Worm (Caenorhabditis elegans) whole organism, L3 larva: ENCODE results near the gene gpd-3.

Experiments
- R02D3.7 ChIP-seq: fragments of 150-350 bp; optimal IDR thresholded peaks from 2 replicates; lab custom pipeline; 2014; ENCODE audit warnings: missing biosample characterization, missing genetic modification characterization
- ZK546.5 ChIP-seq: sonication (generic microtip); optimal IDR thresholded peaks from 2 replicates; lab custom pipeline; 2017; ENCODE audit warnings: missing biosample characterization, missing genetic modification characterization
- aly-2 ChIP-seq: fragments of 150-350 bp; optimal IDR thresholded peaks from 2 replicates; lab custom pipeline; 2014; ENCODE audit warnings: missing biosample characterization, missing genetic modification characterization
- ama-1 ChIP-seq: fragments of 150-350 bp; optimal IDR thresholded peaks from 2 replicates; lab custom pipeline; 2018
- ceh-16 ChIP-seq: sonication (generic microtip); optimal IDR thresholded peaks from 2 replicates; lab custom pipeline; 2017; ENCODE audit warnings: missing biosample characterization, missing genetic modification characterization
- ceh-28 ChIP-seq: fragments of 150-350 bp; optimal IDR thresholded peaks from 2 replicates; lab custom pipeline; 2014; ENCODE audit warnings: missing biosample characterization, missing genetic modification reagents, missing genetic modification characterization
- daf-12 ChIP-seq: fragments of 150-350 bp; optimal IDR thresholded peaks from 2 replicates; lab custom pipeline; 2014; ENCODE audit warnings: missing biosample characterization, missing genetic modification reagents, missing genetic modification characterization
- egl-27 ChIP-seq: sonication (generic microtip); optimal IDR thresholded peaks from 4 replicates; lab custom pipeline; 2017; ENCODE audit warnings: missing biosample characterization, missing genetic modification reagents, missing genetic modification characterization
- egl-5 ChIP-seq: fragments of 150-350 bp; optimal IDR thresholded peaks from 2 replicates; lab custom pipeline; 2017; ENCODE audit warnings: missing biosample characterization, missing genetic modification reagents, missing genetic modification characterization, inconsistent platforms
- elt-1 ChIP-seq: fragments of 150-350 bp; optimal IDR thresholded peaks from 2 replicates; lab custom pipeline; 2014; ENCODE audit warnings: missing biosample characterization, missing genetic modification characterization
- elt-2 ChIP-seq: sonication (generic microtip); optimal IDR thresholded peaks from 2 replicates; lab custom pipeline; 2016; ENCODE audit warnings: missing genetic modification reagents, mild to moderate bottlenecking, missing genetic modification characterization, missing compliant biosample characterization
- elt-3 ChIP-seq, 3 experiments: fragments of 150-350 bp in 1 of 3; sonication (generic microtip) in 2 of 3; optimal IDR thresholded peaks; 2 replicates in 2 of 3; 4 replicates in 1 of 3; lab custom pipeline; 2014 to 2017; ENCODE audit warnings: missing biosample characterization in 3 of 3, missing genetic modification characterization in 3 of 3
- eor-1 ChIP-seq, 2 experiments: fragments of 150-350 bp; optimal IDR thresholded peaks; 2 replicates each; lab custom pipeline; 2014 to 2018; ENCODE audit warnings: missing biosample characterization in 2 of 2, missing genetic modification characterization in 2 of 2
- fkh-10 ChIP-seq: sonication (generic microtip); optimal IDR thresholded peaks from 2 replicates; lab custom pipeline; 2017; ENCODE audit warnings: missing biosample characterization, missing genetic modification reagents, missing genetic modification characterization
- fkh-2 ChIP-seq: fragments of 150-350 bp; optimal IDR thresholded peaks from 2 replicates; lab custom pipeline; 2014; ENCODE audit warnings: missing biosample characterization, missing genetic modification reagents, missing genetic modification characterization
- fos-1 ChIP-seq: fragments of 150-350 bp; optimal IDR thresholded peaks from 2 replicates; lab custom pipeline; 2014; ENCODE audit warnings: missing biosample characterization, missing genetic modification characterization
- hmg-11 ChIP-seq: sonication (generic microtip); optimal IDR thresholded peaks from 2 replicates; lab custom pipeline; 2016; ENCODE audit warnings: missing genetic modification characterization, missing compliant biosample characterization
- jun-1 ChIP-seq: fragments of 150-350 bp; optimal IDR thresholded peaks from 2 replicates; lab custom pipeline; 2014; ENCODE audit warnings: missing biosample characterization, missing genetic modification reagents, missing genetic modification characterization
- lin-15B ChIP-seq: fragments of 150-350 bp; optimal IDR thresholded peaks from 2 replicates; lab custom pipeline; 2014; ENCODE audit warnings: missing biosample characterization, missing genetic modification characterization
- lin-39 ChIP-seq: fragments of 150-350 bp; optimal IDR thresholded peaks from 2 replicates; lab custom pipeline; 2018; ENCODE audit warnings: missing biosample characterization, missing genetic modification reagents, missing genetic modification characterization
- lsy-12 ChIP-seq: sonication (generic microtip); optimal IDR thresholded peaks from 2 replicates; lab custom pipeline; 2016; ENCODE audit warnings: mild to moderate bottlenecking, missing genetic modification characterization, missing compliant biosample characterization
- mdl-1 ChIP-seq: fragments of 150-350 bp; optimal IDR thresholded peaks from 2 replicates; lab custom pipeline; 2014; ENCODE audit warnings: missing biosample characterization, missing genetic modification characterization
- nfya-1 ChIP-seq: sonication (generic microtip); optimal IDR thresholded peaks from 2 replicates; lab custom pipeline; 2017; ENCODE audit warnings: missing genetic modification characterization, mild to moderate bottlenecking, missing compliant biosample characterization, antibody characterized with exemption, moderate library complexity; ENCODE audit not compliant: insufficient read depth
- nhr-11 ChIP-seq: fragments of 150-350 bp; optimal IDR thresholded peaks from 2 replicates; lab custom pipeline; 2014; ENCODE audit warnings: missing biosample characterization, missing genetic modification characterization
- nhr-12 ChIP-seq: fragments of 150-350 bp; optimal IDR thresholded peaks from 2 replicates; lab custom pipeline; 2014; ENCODE audit warnings: missing biosample characterization, missing genetic modification characterization
- nhr-23 ChIP-seq: fragments of 150-350 bp; optimal IDR thresholded peaks from 2 replicates; lab custom pipeline; 2014; ENCODE audit warnings: missing biosample characterization, missing genetic modification reagents, missing genetic modification characterization
- nhr-237 ChIP-seq: fragments of 150-350 bp; optimal IDR thresholded peaks from 2 replicates; lab custom pipeline; 2014; ENCODE audit warnings: missing biosample characterization, missing genetic modification characterization
- nhr-25 ChIP-seq: sonication (generic microtip); optimal IDR thresholded peaks from 2 replicates; lab custom pipeline; 2017; ENCODE audit warnings: missing biosample characterization, missing genetic modification characterization
- nhr-28 ChIP-seq: fragments of 150-350 bp; optimal IDR thresholded peaks from 2 replicates; lab custom pipeline; 2014; ENCODE audit warnings: missing biosample characterization, missing genetic modification characterization
- nhr-76 ChIP-seq: fragments of 150-350 bp; sonication (generic microtip); optimal IDR thresholded peaks from 5 replicates; lab custom pipeline; 2014; ENCODE audit warnings: missing biosample characterization, missing genetic modification characterization
- nhr-77 ChIP-seq: fragments of 150-350 bp; optimal IDR thresholded peaks from 2 replicates; lab custom pipeline; 2014; ENCODE audit warnings: missing biosample characterization, missing genetic modification characterization
- pha-4 ChIP-seq: fragments of 150-350 bp; optimal IDR thresholded peaks from 2 replicates; lab custom pipeline; 2014; ENCODE audit warnings: missing biosample characterization, missing genetic modification reagents, missing genetic modification characterization
- pqm-1 ChIP-seq: fragments of 150-350 bp; optimal IDR thresholded peaks from 2 replicates; lab custom pipeline; 2017; ENCODE audit warnings: missing biosample characterization, missing genetic modification characterization, inconsistent platforms
- sea-2 ChIP-seq: fragments of 150-350 bp; sonication (generic microtip); optimal IDR thresholded peaks from 4 replicates; lab custom pipeline; 2014; ENCODE audit warnings: missing biosample characterization, missing genetic modification reagents, missing genetic modification characterization
- skn-1 ChIP-seq: fragments of 150-350 bp; optimal IDR thresholded peaks from 2 replicates; lab custom pipeline; 2014; ENCODE audit warnings: missing biosample characterization, missing genetic modification characterization
- snpc-4 ChIP-seq: fragments of 150-350 bp; optimal IDR thresholded peaks from 2 replicates; lab custom pipeline; 2014; ENCODE audit warnings: missing biosample characterization, missing genetic modification characterization
- tbx-2 ChIP-seq: sonication (generic microtip); optimal IDR thresholded peaks from 2 replicates; lab custom pipeline; 2016; ENCODE audit warnings: mild to moderate bottlenecking, missing genetic modification characterization, missing compliant biosample characterization
- unc-39 ChIP-seq: sonication (generic microtip); optimal IDR thresholded peaks from 4 replicates; lab custom pipeline; 2017; ENCODE audit warnings: missing biosample characterization, missing genetic modification characterization
- unc-62 ChIP-seq: fragments of 150-350 bp; sonication (generic microtip); optimal IDR thresholded peaks from 4 replicates; lab custom pipeline; 2014; ENCODE audit warnings: missing biosample characterization, missing genetic modification reagents, missing genetic modification characterization
- zag-1 ChIP-seq: fragments of 150-350 bp; optimal IDR thresholded peaks from 2 replicates; lab custom pipeline; 2014; ENCODE audit warnings: missing biosample characterization, missing genetic modification characterization
- ztf-11 ChIP-seq: fragments of 150-350 bp; optimal IDR thresholded peaks from 2 replicates; lab custom pipeline; 2014; ENCODE audit warnings: missing biosample characterization, missing genetic modification characterization
- ztf-4 ChIP-seq: fragments of 150-350 bp; optimal IDR thresholded peaks from 2 replicates; lab custom pipeline; 2014; ENCODE audit warnings: missing biosample characterization, missing genetic modification characterization

gpd-3 gene

DNA sequence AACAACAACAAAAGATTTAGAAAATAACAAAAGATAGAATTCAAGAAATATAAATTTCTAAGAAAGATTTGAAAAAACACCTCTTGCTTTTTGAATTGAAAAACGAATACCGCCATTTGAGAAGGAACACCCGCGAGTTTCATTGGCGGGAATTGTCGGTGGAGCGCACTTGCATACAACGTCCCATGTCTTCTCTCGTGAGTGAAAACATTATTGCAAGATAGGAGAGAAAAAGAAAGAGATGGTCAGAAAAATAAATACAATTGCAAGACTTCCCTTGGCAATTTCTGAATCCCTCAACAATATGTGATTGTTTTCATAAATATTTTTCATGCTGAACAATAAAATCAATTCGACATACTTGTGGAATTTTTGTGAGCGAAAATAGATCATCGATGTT, 7.0 kb downstream of the gpd-3 start, which contains the start of gene K10B3.5 (continued):
- TF ChIP-seq lsy-12 (tag; lab: Kevin White, UChicago), result no peak
- TF ChIP-seq nfya-1, result peak; percentile 73
- TF ChIP-seq egl-27, result no peak
- peak; percentile 81 for TF ChIP-seq nhr-25 (tag; lab: Kevin White, UChicago)

ce11 chrX:3102817-3103216, 10.3 kb downstream of the gpd-3 start:
- no peak for TF ChIP-seq mdl-1
- TF ChIP-seq zag-1, result no peak
- TF ChIP-seq lin-39 (tag; lab: Kevin White, UChicago), result peak; percentile 67
- peak; percentile 21 for TF ChIP-seq ceh-28 (tag; lab: Kevin White, UChicago)
- TF ChIP-seq eor-1 (tag; optimal IDR thresholded peaks at IDR 0.05; lab: Kevin White, UChicago), result no peak
- TF ChIP-seq lsy-12 (tag; lab: Kevin White, UChicago), result no peak
- TF ChIP-seq snpc-4 (tag; lab: Kevin White, UChicago), result peak; percentile 1
- no peak for TF ChIP-seq jun-1
- TF ChIP-seq egl-5 (tag; lab: Kevin White, UChicago), result peak; percentile 7
- TF ChIP-seq nfya-1, result peak; percentile 63
- TF ChIP-seq ztf-11 (tag; lab: Kevin White, UChicago), result no peak
- no peak for TF ChIP-seq ama-1 (lab: Kevin White, UChicago)
- TF ChIP-seq ZK546.5, result no peak
- TF ChIP-seq pqm-1, result no peak
- no peak for TF ChIP-seq egl-27
- TF ChIP-seq hmg-11 (tag; lab: Kevin White, UChicago), result peak; percentile 48
- peak; percentile 28 for TF ChIP-seq elt-2 (tag; lab: Kevin White, UChicago)
- no peak for TF ChIP-seq lin-15B (tag; lab: Kevin White, UChicago)

ce11 chrX:3102165-3102564, 11.0 kb downstream of the gpd-3 start, which contains the start of gene ztf-13:
Gene ztf-13 (minus strand): TSS chrX:3102175.
- TF ChIP-seq daf-12 (tag; lab: Kevin White, UChicago) (no peak), pqm-1 (peak; percentile 87), jun-1 (peak; percentile 58), ceh-28 (tag; lab: Kevin White, UChicago) (peak; percentile 2), unc-39 (no peak), skn-1 (tag; lab: Kevin White, UChicago) (peak; percentile 10), elt-2 (tag; lab: Kevin White, UChicago) (peak; percentile 90), pha-4 (tag; lab: Kevin White, UChicago) (peak; percentile 84), egl-5 (tag; lab: Kevin White, UChicago) (peak; percentile 55), nhr-76 (no peak)
- TF ChIP-seq, all 47 proteins: peak for 7

ce11 chrX:3101562-3101961, 11.6 kb downstream of the gpd-3 start:
- no peak for TF ChIP-seq skn-1 (tag; lab: Kevin White, UChicago)
- peak; percentile 59 for TF ChIP-seq egl-5 (tag; lab: Kevin White, UChicago)
- no peak for TF ChIP-seq nhr-23 (tag; lab: Kevin White, UChicago)
- no peak for TF ChIP-seq nfya-1
- TF ChIP-seq pha-4 (tag; lab: Kevin White, UChicago), result peak; percentile 66
- no peak for TF ChIP-seq nhr-12
- no peak for TF ChIP-seq unc-39
- TF ChIP-seq lin-15B (tag; lab: Kevin White, UChicago), result no peak
- TF ChIP-seq ceh-28 (tag; lab: Kevin White, UChicago), result no peak
- no peak for TF ChIP-seq zag-1
- no peak for TF ChIP-seq nhr-77 (tag; lab: Kevin White, UChicago)

ce11 chrX:3099832-3100231, 13.3 kb downstream of the gpd-3 start, which contains the start of gene sec-3:
Gene sec-3 (minus strand): TSS chrX:3099852.
- no peak for TF ChIP-seq ZK546.5
- no peak for TF ChIP-seq nhr-237 (tag; lab: Kevin White, UChicago)
- no peak for TF ChIP-seq elt-3 (tag; optimal IDR thresholded peaks at IDR 0.05; lab: Kevin White, UChicago)
- TF ChIP-seq skn-1 (tag; lab: Kevin White, UChicago), result peak; percentile 64
- TF ChIP-seq nhr-23 (tag; lab: Kevin White, UChicago), result peak; percentile 92
- TF ChIP-seq snpc-4 (tag; lab: Kevin White, UChicago), result peak; percentile 88
- peak; percentile 76 for TF ChIP-seq jun-1
- TF ChIP-seq egl-27, result no peak
- TF ChIP-seq mdl-1, result no peak
- TF ChIP-seq nfya-1, result peak; percentile 85
- peak; percentile 71 for TF ChIP-seq lsy-12 (tag; lab: Kevin White, UChicago)
- peak; percentile 35 for TF ChIP-seq pqm-1
- TF ChIP-seq pha-4 (tag; lab: Kevin White, UChicago), result peak; percentile 97
- TF ChIP-seq R02D3.7 (tag; lab: Kevin White, UChicago), result peak; percentile 64
- TF ChIP-seq lin-15B (tag; lab: Kevin White, UChicago), result peak; percentile 61
- TF ChIP-seq ama-1 (lab: Kevin White, UChicago), result peak; percentile 59
- no peak for TF ChIP-seq nhr-28 (tag; lab: Kevin White, UChicago)
- peak; percentile 72 for TF ChIP-seq tbx-2 (tag; lab: Kevin White, UChicago)
- TF ChIP-seq fkh-10 (GFP tag; lab: Kevin White, UChicago), result no peak
- TF ChIP-seq ceh-16 (tag; lab: Kevin White, UChicago), result no peak
- TF ChIP-seq elt-1 (tag; lab: Kevin White, UChicago), result no peak
- no peak for TF ChIP-seq nhr-76
- no peak for TF ChIP-seq daf-12 (tag; lab: Kevin White, UChicago)
- peak; percentile 70 for TF ChIP-seq ztf-4 (tag; lab: Kevin White, UChicago)
- TF ChIP-seq fkh-2, result no peak
- peak; percentile 55 for TF ChIP-seq fos-1 (tag; lab: Kevin White, UChicago)
- TF ChIP-seq nhr-11 (tag; lab: Kevin White, UChicago), result no peak
- no peak for TF ChIP-seq sea-2 (GFP tag; lab: Kevin White, UChicago)
- no peak for TF ChIP-seq zag-1
- peak; percentile 4 for TF ChIP-seq unc-62 (GFP tag; lab: Kevin White, UChicago)
- TF ChIP-seq unc-39, result no peak
- peak; percentile 23 for TF ChIP-seq aly-2 (tag; lab: Kevin White, UChicago)
